Worm (Caenorhabditis elegans) whole organism, L2 larva: Measurements from ENCODE around the gene asp-14.

Experiments
- ama-1 ChIP-seq: fragments of 150-350 bp; optimal IDR thresholded peaks from 2 replicates; lab custom pipeline; 2018; ENCODE audit warnings: inconsistent platforms
- elt-1 ChIP-seq: fragments of 150-350 bp; optimal IDR thresholded peaks from 2 replicates; lab custom pipeline; 2014; ENCODE audit warnings: missing biosample characterization, missing genetic modification characterization
- fos-1 ChIP-seq: fragments of 150-350 bp; optimal IDR thresholded peaks from 2 replicates; lab custom pipeline; 2014; ENCODE audit warnings: missing biosample characterization, missing genetic modification characterization
- lin-13 ChIP-seq: fragments of 150-350 bp; optimal IDR thresholded peaks from 2 replicates; lab custom pipeline; 2014; ENCODE audit warnings: missing biosample characterization, missing genetic modification reagents, missing genetic modification characterization
- mdl-1 ChIP-seq, 2 experiments: fragments of 150-350 bp in 1 of 2; sonication (generic microtip) in 1 of 2; optimal IDR thresholded peaks; 2 replicates each; lab custom pipeline; 2017; ENCODE audit warnings: missing biosample characterization in 2 of 2, missing genetic modification characterization in 2 of 2
- nhr-237 ChIP-seq: fragments of 150-350 bp; optimal IDR thresholded peaks from 2 replicates; lab custom pipeline; 2014; ENCODE audit warnings: missing biosample characterization, missing genetic modification characterization
- nhr-25 ChIP-seq: fragments of 150-350 bp; sonication (generic microtip); optimal IDR thresholded peaks from 3 replicates; lab custom pipeline; 2014; ENCODE audit warnings: missing biosample characterization, missing genetic modification characterization
- unc-55 ChIP-seq: fragments of 150-350 bp; sonication (generic microtip); optimal IDR thresholded peaks from 3 replicates; lab custom pipeline; 2014; ENCODE audit warnings: missing biosample characterization, missing genetic modification reagents, missing genetic modification characterization
- unc-62 ChIP-seq: fragments of 150-350 bp; optimal IDR thresholded peaks from 2 replicates; lab custom pipeline; 2014; ENCODE audit warnings: missing biosample characterization, missing genetic modification reagents, missing genetic modification characterization

DNA sequence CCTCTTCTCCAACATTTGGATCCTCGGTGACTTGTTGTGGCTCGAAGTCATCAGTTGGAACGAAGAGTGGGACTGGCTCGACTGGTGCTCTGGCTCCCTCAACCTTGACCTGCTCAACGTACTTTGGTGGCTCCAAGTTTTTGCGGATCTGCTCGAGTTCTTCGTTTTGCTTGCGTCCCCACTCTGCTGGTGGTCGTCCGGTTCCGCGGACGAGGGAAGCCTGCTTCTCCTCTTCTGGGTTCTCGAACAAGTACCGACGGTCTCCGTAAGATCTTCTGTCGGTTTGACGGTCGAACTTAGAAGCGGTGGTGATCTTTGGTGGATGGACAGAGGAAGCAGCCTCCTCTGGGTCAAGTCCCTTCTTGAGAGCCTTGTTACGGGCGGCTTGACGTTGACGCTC lies 37.8 kb downstream of the asp-14 start:
- no peak for TF ChIP-seq ama-1 (lab: Kevin White, UChicago)
- no peak for TF ChIP-seq nhr-25
- no peak for TF ChIP-seq elt-1 (tag; lab: Kevin White, UChicago)
- TF ChIP-seq unc-62, result no peak
- no peak for TF ChIP-seq lin-13 (GFP tag; lab: Kevin White, UChicago)
- TF ChIP-seq unc-55 (GFP tag; lab: Kevin White, UChicago), result no peak
- TF ChIP-seq fos-1 (tag; lab: Kevin White, UChicago), result no peak
- no peak for TF ChIP-seq mdl-1 (tag; optimal IDR thresholded peaks at IDR 0.05; lab: Kevin White, UChicago)
- TF ChIP-seq nhr-237 (tag; lab: Kevin White, UChicago), result no peak
